Fruit fly (Drosophila melanogaster) whole organism, embryonic: ENCODE measurements around the gene CG12012.

Experiments used
- Bgb ChIP-seq: fragments of 200-800 bp; sonication (Bioruptor generic); IDR thresholded peaks from 2 replicates; pipeline ENCODE4 v1.3.6; 2022; ENCODE audit warnings: missing biosample characterization, missing genetic modification characterization; ENCODE audit not compliant: partially characterized antibody
- CG10431 ChIP-seq: fragments of 200-800 bp; sonication (Bioruptor generic); optimal IDR thresholded peaks from 3 replicates; lab custom pipeline; 2018; ENCODE audit warnings: missing biosample characterization, mild to moderate bottlenecking, missing genetic modification characterization
- CG13296 ChIP-seq: fragments of 200-800 bp; sonication (Bioruptor generic); optimal IDR thresholded peaks from 3 replicates; lab custom pipeline; 2018; ENCODE audit warnings: missing biosample characterization, mild to moderate bottlenecking, missing genetic modification characterization
- CG16813 ChIP-seq: fragments of 200-800 bp; sonication (Bioruptor generic); IDR thresholded peaks from 3 replicates; pipeline ENCODE4 v1.3.6; 2022; ENCODE audit warnings: missing biosample characterization, missing genetic modification characterization; ENCODE audit not compliant: partially characterized antibody
- CG17912 ChIP-seq: fragments of 200-800 bp; sonication (Bioruptor generic); optimal IDR thresholded peaks from 2 replicates; lab custom pipeline; 2018; ENCODE audit warnings: missing biosample characterization, mild to moderate bottlenecking, missing genetic modification characterization
- CG2116 ChIP-seq: fragments of 200-800 bp; sonication (Bioruptor generic); optimal IDR thresholded peaks from 3 replicates; lab custom pipeline; 2018; ENCODE audit warnings: missing biosample characterization, mild to moderate bottlenecking, missing genetic modification characterization
- CG3847 ChIP-seq: fragments of 200-800 bp; sonication (Bioruptor generic); IDR thresholded peaks from 2 replicates; pipeline ENCODE4 v1.3.6; 2022; ENCODE audit warnings: missing biosample characterization, missing genetic modification characterization
- CG4328 ChIP-seq: fragments of 200-800 bp; sonication (Bioruptor generic); optimal IDR thresholded peaks from 3 replicates; lab custom pipeline; 2017; ENCODE audit warnings: missing biosample characterization, missing genetic modification reagents, missing genetic modification characterization
- CG5245 ChIP-seq: fragments of 200-800 bp; sonication (Bioruptor generic); optimal IDR thresholded peaks from 3 replicates; lab custom pipeline; 2016; ENCODE audit warnings: missing biosample characterization, missing genetic modification characterization
- CG7928 ChIP-seq: fragments of 200-800 bp; sonication (Bioruptor generic); optimal IDR thresholded peaks from 2 replicates; lab custom pipeline; 2017; ENCODE audit warnings: missing biosample characterization, mild to moderate bottlenecking, missing genetic modification characterization
- CG8281 ChIP-seq: fragments of 200-800 bp; sonication (Bioruptor generic); optimal IDR thresholded peaks from 2 replicates; lab custom pipeline; 2018; ENCODE audit warnings: missing biosample characterization, mild to moderate bottlenecking, missing genetic modification characterization, moderate library complexity
- CrebB ChIP-seq: fragments of 200-800 bp; sonication (Bioruptor generic); optimal IDR thresholded peaks from 3 replicates; lab custom pipeline; 2018; ENCODE audit warnings: missing biosample characterization, mild to moderate bottlenecking, missing genetic modification characterization
- D19B ChIP-seq: fragments of 200-800 bp; sonication (Bioruptor generic); optimal IDR thresholded peaks from 2 replicates; lab custom pipeline; 2017; ENCODE audit warnings: missing biosample characterization, mild to moderate bottlenecking, missing genetic modification characterization
- Dip3 ChIP-seq: fragments of 200-800 bp; sonication (Bioruptor generic); optimal IDR thresholded peaks from 3 replicates; lab custom pipeline; 2016; ENCODE audit warnings: missing biosample characterization, missing genetic modification characterization
- Dll ChIP-seq: fragments of 200-800 bp; sonication (Bioruptor generic); IDR thresholded peaks from 4 replicates; pipeline ENCODE4 v1.3.6; 2022; ENCODE audit warnings: missing biosample characterization, missing genetic modification characterization; ENCODE audit not compliant: partially characterized antibody
- ERR ChIP-seq: fragments of 200-800 bp; sonication (Bioruptor generic); optimal IDR thresholded peaks from 2 replicates; lab custom pipeline; 2016; ENCODE audit warnings: missing biosample characterization, missing genetic modification characterization
- Gug ChIP-seq: fragments of 200-800 bp; sonication (Bioruptor generic); IDR thresholded peaks from 4 replicates; pipeline ENCODE4 v1.3.6; 2022; ENCODE audit warnings: missing biosample characterization, missing genetic modification characterization
- Hr51 ChIP-seq, 2 experiments: fragments of 200-800 bp; sonication (Bioruptor generic); optimal IDR thresholded peaks; 2 replicates in 1 of 2; 3 replicates in 1 of 2; lab custom pipeline; 2016 to 2018; ENCODE audit warnings: missing biosample characterization in 2 of 2, missing genetic modification characterization in 2 of 2, mild to moderate bottlenecking in 1 of 2, moderate library complexity in 1 of 2
- Mad ChIP-seq: fragments of 200-800 bp; sonication (Bioruptor generic); optimal IDR thresholded peaks from 2 replicates; lab custom pipeline; 2016; ENCODE audit warnings: missing biosample characterization, missing genetic modification characterization
- Med ChIP-seq: fragments of 200-800 bp; sonication (Bioruptor generic); peaks from one replicate; lab custom pipeline; 2016; ENCODE audit warnings: missing biosample characterization, missing genetic modification characterization, mild to moderate bottlenecking, inconsistent platforms, moderate library complexity
- Myb ChIP-seq: fragments of 200-800 bp; sonication (Bioruptor generic); optimal IDR thresholded peaks from 2 replicates; lab custom pipeline; 2016; ENCODE audit warnings: missing biosample characterization, missing genetic modification characterization
- ap ChIP-seq: fragments of 200-800 bp; sonication (Bioruptor generic); IDR thresholded peaks from 2 replicates; pipeline ENCODE4 v1.3.6; 2022; ENCODE audit warnings: missing biosample characterization, missing genetic modification characterization
- bab2 ChIP-seq: fragments of 200-800 bp; sonication (Bioruptor generic); optimal IDR thresholded peaks from 2 replicates; lab custom pipeline; 2016; ENCODE audit warnings: missing biosample characterization, missing genetic modification characterization
- bowl ChIP-seq: fragments of 200-800 bp; sonication (Bioruptor generic); IDR thresholded peaks from 2 replicates; pipeline ENCODE4 v1.3.6; 2022; ENCODE audit warnings: missing biosample characterization, missing genetic modification characterization
- dpn ChIP-seq, 2 experiments: fragments of 200-800 bp; sonication (Bioruptor generic); optimal IDR thresholded peaks; 3 replicates each; lab custom pipeline; 2016; ENCODE audit warnings: missing biosample characterization in 2 of 2, missing genetic modification characterization in 2 of 2
- emc ChIP-seq: fragments of 200-800 bp; sonication (Bioruptor generic); optimal IDR thresholded peaks from 2 replicates; lab custom pipeline; 2016; ENCODE audit warnings: missing biosample characterization, missing genetic modification characterization
- en ChIP-seq: fragments of 200-800 bp; sonication (Bioruptor generic); optimal IDR thresholded peaks from 2 replicates; lab custom pipeline; 2016; ENCODE audit warnings: missing biosample characterization, missing genetic modification characterization
- gce ChIP-seq: fragments of 200-800 bp; sonication (Bioruptor generic); IDR thresholded peaks from 3 replicates; pipeline ENCODE4 v1.3.6; 2022; ENCODE audit warnings: missing biosample characterization, missing genetic modification characterization
- grau ChIP-seq: fragments of 200-800 bp; optimal IDR thresholded peaks from 3 replicates; lab custom pipeline; 2019; ENCODE audit warnings: missing biosample characterization, mild to moderate bottlenecking, missing genetic modification characterization, moderate library complexity
- gsb ChIP-seq: fragments of 200-800 bp; sonication (Bioruptor generic); IDR thresholded peaks from 2 replicates; pipeline ENCODE4 v1.3.6; 2022; ENCODE audit warnings: missing biosample characterization, missing genetic modification characterization
- hb ChIP-seq: fragments of 200-800 bp; sonication (Bioruptor generic); IDR thresholded peaks from 3 replicates; pipeline ENCODE4 v1.3.6; 2022; ENCODE audit warnings: missing biosample characterization, missing genetic modification characterization; ENCODE audit not compliant: partially characterized antibody
- maf-S ChIP-seq: fragments of 200-800 bp; sonication (Bioruptor generic); optimal IDR thresholded peaks from 2 replicates; lab custom pipeline; 2016; ENCODE audit warnings: missing biosample characterization, missing genetic modification characterization
- pnt ChIP-seq: fragments of 200-800 bp; sonication (Bioruptor generic); optimal IDR thresholded peaks from 3 replicates; lab custom pipeline; 2016; ENCODE audit warnings: missing biosample characterization, missing genetic modification characterization
- prd ChIP-seq, 3 experiments: fragments of >200 bp in 2 of 3; fragments of 200-800 bp in 1 of 3; sonication (Bioruptor generic) in 1 of 3; optimal IDR thresholded peaks in 2 of 3; IDR thresholded peaks in 1 of 3; 2 replicates in 2 of 3; 3 replicates in 1 of 3; pipeline versions ENCODE4 v1.3.6 to Lab custom; 2017 to 2022; ENCODE audit warnings: missing biosample characterization in 1 of 3, missing genetic modification characterization in 1 of 3
- ro ChIP-seq: fragments of 200-800 bp; sonication (Bioruptor generic); IDR thresholded peaks from 2 replicates; pipeline ENCODE4 v1.3.6; 2022; ENCODE audit warnings: missing biosample characterization, missing genetic modification characterization
- row ChIP-seq: fragments of 200-800 bp; sonication (Bioruptor generic); IDR thresholded peaks from 3 replicates; pipeline ENCODE4 v1.3.6; 2022; ENCODE audit warnings: missing biosample characterization, missing genetic modification characterization
- stwl ChIP-seq: fragments of 200-800 bp; sonication (Bioruptor generic); optimal IDR thresholded peaks from 3 replicates; lab custom pipeline; 2018; ENCODE audit warnings: missing biosample characterization, mild to moderate bottlenecking, missing genetic modification characterization, moderate library complexity
- tna ChIP-seq: fragments of 200-800 bp; sonication (Bioruptor generic); IDR thresholded peaks from 2 replicates; pipeline ENCODE4 v1.3.6; 2022; ENCODE audit warnings: missing biosample characterization, missing genetic modification characterization; ENCODE audit not compliant: partially characterized antibody
- usp ChIP-seq: fragments of >200 bp; optimal IDR thresholded peaks from 2 replicates; lab custom pipeline; 2017; ENCODE audit warnings: missing biosample characterization, missing genetic modification characterization
- zen ChIP-seq: fragments of 200-800 bp; sonication (Bioruptor generic); optimal IDR thresholded peaks from 3 replicates; lab custom pipeline; 2018; ENCODE audit warnings: missing biosample characterization, mild to moderate bottlenecking, missing genetic modification characterization, moderate library complexity

The CG12012 gene

dm6 chr3L:3376551-3376950 lies at the start of gene CG12012 (continued):
- TF ChIP-seq emc (GFP tag; lab: Kevin White, UChicago) (no peak), hb (GFP tag; lab: Robert Waterston, UW) (no peak), Myb (GFP tag; lab: Kevin White, UChicago) (no peak), CG7928 (GFP tag; lab: Kevin White, UChicago) (no peak), gce (no peak), grau (tag; lab: Kevin White, UChicago) (no peak), ro (GFP tag; lab: Robert Waterston, UW) (no peak), Dip3 (GFP tag; lab: Kevin White, UChicago) (no peak), CG5245 (GFP tag; lab: Kevin White, UChicago) (no peak), CG10431 (GFP tag; lab: Kevin White, UChicago) (no peak), Mad (GFP tag; lab: Kevin White, UChicago) (no peak), Bgb (GFP tag; lab: Robert Waterston, UW) (peak; percentile 57), Hr51 (GFP tag; optimal IDR thresholded peaks at IDR 0.05; lab: Kevin White, UChicago) (no peak), tna (GFP tag; lab: Robert Waterston, UW) (peak; percentile 51; the same call in 1 of the 2 replicates), gsb (no peak), Dll (GFP tag; lab: Robert Waterston, UW) (peak; percentile 65; the same call in 3 of the 4 replicates), CG8281 (tag; lab: Kevin White, UChicago) (no peak), stwl (tag; lab: Kevin White, UChicago) (peak; percentile 28), prd (optimal IDR thresholded peaks at IDR 0.05; lab: Kevin White, UChicago) (no peak), prd (GFP tag; IDR thresholded peaks at IDR 0.05; lab: Robert Waterston, UW) (no peak), CG2116 (GFP tag; lab: Kevin White, UChicago) (peak; percentile 41), ap (GFP tag; lab: Robert Waterston, UW) (no peak), CG17912 (GFP tag; lab: Kevin White, UChicago) (no peak), Gug (no peak), maf-S (GFP tag; lab: Kevin White, UChicago) (no peak), bowl (GFP tag; lab: Robert Waterston, UW) (no peak)

dm6 chr3L:3328771-3329170 lies 47.8 kb upstream of the CG12012 start, which contains the start of gene Strip:
TSS of gene Strip (minus strand) at chr3L:3328871.
- TF ChIP-seq Med (no peak), CG3847 (no peak), CrebB (no peak), zen (no peak), CG10431 (GFP tag; lab: Kevin White, UChicago) (no peak), D19B (GFP tag; lab: Kevin White, UChicago) (no peak), row (GFP tag; lab: Robert Waterston, UW) (no peak), grau (tag; lab: Kevin White, UChicago) (no peak), ERR (GFP tag; lab: Kevin White, UChicago) (no peak), bab2 (GFP tag; lab: Kevin White, UChicago) (no peak), CG16813 (GFP tag; lab: Robert Waterston, UW) (no peak), usp (GFP tag; lab: Kevin White, UChicago) (no peak), CG13296 (GFP tag; lab: Kevin White, UChicago) (no peak), CG4328 (GFP tag; lab: Kevin White, UChicago) (no peak), dpn (GFP tag; optimal IDR thresholded peaks at IDR 0.05; lab: Kevin White, UChicago) (no peak), en (GFP tag; lab: Kevin White, UChicago) (no peak), pnt (GFP tag; lab: Kevin White, UChicago) (no peak)
